Fruit fly (Drosophila melanogaster) whole organism, pupa: ENCODE results near the gene Cul6.

Experiments used
- CG8301 ChIP-seq: fragments of 200-800 bp; sonication (Bioruptor generic); optimal IDR thresholded peaks from 2 replicates; lab custom pipeline; 2018; ENCODE audit warnings: missing biosample characterization, mild to moderate bottlenecking, missing genetic modification characterization
- Ets98B ChIP-seq: fragments of 200-800 bp; sonication (Bioruptor generic); IDR thresholded peaks from 2 replicates; pipeline ENCODE4 v1.3.6; 2022; ENCODE audit warnings: missing biosample characterization, missing genetic modification characterization

- TF ChIP-seq CG8301 (tag; lab: Kevin White, UChicago) (peak; percentile 83), Ets98B (GFP tag; lab: Robert Waterston, UW) (peak; percentile 94)
Observed at dm6 chr3L:13017803-13018324, 6.4 kb upstream of the Cul6 start, which contains the start of the genes mRpL20 and Icmt.
